Fruit fly (Drosophila melanogaster): ENCODE results near the gene CG43057.

The CG43057 gene

DNA sequence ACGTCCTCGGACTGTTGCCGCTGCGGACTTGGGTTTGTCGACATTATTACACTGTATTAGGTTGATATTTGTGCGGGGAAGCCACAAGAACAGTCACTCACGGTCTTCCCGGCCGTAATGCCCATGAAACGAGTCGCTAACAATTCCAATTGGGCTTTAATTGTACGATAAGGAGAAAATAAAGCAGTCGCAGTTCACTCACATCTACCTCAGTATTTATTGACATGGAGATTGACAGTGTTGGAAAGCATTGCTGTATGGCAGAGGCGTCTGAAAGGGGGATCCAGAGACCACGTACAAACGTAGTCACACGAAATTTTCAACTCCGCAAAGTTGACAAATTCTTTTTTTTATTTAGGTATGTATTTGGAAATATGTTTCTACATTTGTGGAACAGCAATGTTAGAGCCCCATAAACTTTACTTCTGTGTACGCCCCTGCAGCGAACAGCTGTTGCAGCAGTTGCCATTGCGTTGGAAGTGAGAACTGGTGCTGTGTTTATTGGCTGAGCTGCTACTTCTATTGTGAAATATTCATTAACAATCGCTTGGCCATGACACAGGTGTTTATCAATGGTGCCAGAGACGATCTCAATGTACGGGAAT is 31.0 kb downstream of the CG43057 start, which contains the start of the genes CG8372 and CG8360 (continued):
- TF ChIP-seq jigr1 (GFP tag; IDR thresholded peaks at IDR 0.05) (peak; percentile 97), Bteb2 (GFP tag; optimal IDR thresholded peaks at IDR 0.05) (peak; percentile 99), ab (GFP tag; optimal IDR thresholded peaks at IDR 0.05) (peak; percentile 99), gsb-n (tag; optimal IDR thresholded peaks at IDR 0.05) (peak; percentile 95), CG6272 (GFP tag; IDR thresholded peaks at IDR 0.05) (peak; percentile 99), pita (GFP tag; optimal IDR thresholded peaks at IDR 0.05) (no peak), seq (GFP tag; IDR thresholded peaks at IDR 0.05) (peak; percentile 99), Rfx (GFP tag; IDR thresholded peaks at IDR 0.05) (peak; percentile 100), slp2 (GFP tag; optimal IDR thresholded peaks at IDR 0.05) (peak; percentile 99), CG10654 (GFP tag; optimal IDR thresholded peaks at IDR 0.05) (peak; percentile 99), CG2712 (tag; optimal IDR thresholded peaks at IDR 0.05) (peak; percentile 99), CG4360 (GFP tag; IDR thresholded peaks at IDR 0.05) (peak; percentile 90), Oli (tag; optimal IDR thresholded peaks at IDR 0.05) (peak; percentile 99), Side (GFP tag; optimal IDR thresholded peaks at IDR 0.05) (peak; percentile 99), HLHmδ (GFP tag; optimal IDR thresholded peaks at IDR 0.05) (no peak), CG4404 (GFP tag; IDR thresholded peaks at IDR 0.05) (peak; percentile 99), Fer3 (tag; optimal IDR thresholded peaks at IDR 0.05) (peak; percentile 98), CG2889 (GFP tag; IDR thresholded peaks at IDR 0.05) (peak; percentile 99), Dll (GFP tag; IDR thresholded peaks at IDR 0.05; ENCODE audit: partially characterized antibody) (peak; percentile 74), hb (GFP tag; IDR thresholded peaks at IDR 0.05; ENCODE audit: partially characterized antibody) (0 out of 3 replicates have a peak, but pooled peaks have one; percentile 31), ap (GFP tag; IDR thresholded peaks at IDR 0.05) (peak; percentile 99), gro (GFP tag; optimal IDR thresholded peaks at IDR 0.05) (peak; percentile 99), row (GFP tag; IDR thresholded peaks at IDR 0.05) (peak; percentile 100), CG6683 (GFP tag; optimal IDR thresholded peaks at IDR 0.05) (peak; percentile 95), CG43689 (GFP tag; IDR thresholded peaks at IDR 0.05) (peak; percentile 98), dimm (GFP tag; IDR thresholded peaks at IDR 0.05) (peak; percentile 98), CG5245 (GFP tag; optimal IDR thresholded peaks at IDR 0.05) (peak; percentile 99), p53 (GFP tag; optimal IDR thresholded peaks at IDR 0.05) (peak; percentile 98), pzg (GFP tag; optimal IDR thresholded peaks at IDR 0.05) (peak; percentile 74), CG15011 (GFP tag; optimal IDR thresholded peaks at IDR 0.05) (peak; percentile 97), CG10274 (GFP tag; optimal IDR thresholded peaks at IDR 0.05) (peak; percentile 94), CG7372 (GFP tag; IDR thresholded peaks at IDR 0.05) (peak; percentile 99), eyg (GFP tag; optimal IDR thresholded peaks at IDR 0.05) (peak; percentile 99), CG8765 (GFP tag; IDR thresholded peaks at IDR 0.05) (peak; percentile 99), crp (GFP tag; optimal IDR thresholded peaks at IDR 0.05) (peak; percentile 90 to 95), ERR (GFP tag; optimal IDR thresholded peaks at IDR 0.05) (peak; percentile 99), CG9876 (GFP tag; optimal IDR thresholded peaks at IDR 0.05) (peak; percentile 99), her (GFP tag; optimal IDR thresholded peaks at IDR 0.05) (peak; percentile 98), CG7357 (GFP tag; IDR thresholded peaks at IDR 0.05) (peak; percentile 95), unpg (GFP tag; optimal IDR thresholded peaks at IDR 0.05) (peak; percentile 99), CG2678 (tag; optimal IDR thresholded peaks at IDR 0.05) (peak; percentile 99), tin (GFP tag; optimal IDR thresholded peaks at IDR 0.05) (peak; percentile 99), CG4854 (GFP tag; optimal IDR thresholded peaks at IDR 0.05) (peak; percentile 98), pros (GFP tag; optimal IDR thresholded peaks at IDR 0.05) (peak; percentile 65), otp (GFP tag; IDR thresholded peaks at IDR 0.05) (peak; percentile 99), CG8359 (GFP tag; optimal IDR thresholded peaks at IDR 0.05; ENCODE audit: borderline replicate concordance) (peak; percentile 93), zen (tag; optimal IDR thresholded peaks at IDR 0.05) (peak; percentile 97), CG12744 (GFP tag; optimal IDR thresholded peaks at IDR 0.05) (peak; percentile 97), CG13287 (GFP tag; IDR thresholded peaks at IDR 0.05; ENCODE audit: partially characterized antibody) (peak; percentile 75), CG3726 (GFP tag; IDR thresholded peaks at IDR 0.05) (peak; percentile 98)

All from whole organism, embryonic.